Worm (Caenorhabditis elegans) whole organism, early embryonic: ENCODE results near the gene ift-74.

ENCODE experiments used
- B0310.2 ChIP-seq: sonication (generic microtip); optimal IDR thresholded peaks from 2 replicates; lab custom pipeline; 2016; ENCODE audit warnings: mild to moderate bottlenecking, missing genetic modification characterization, missing compliant biosample characterization
- F13C5.2 ChIP-seq: sonication (generic microtip); optimal IDR thresholded peaks from 2 replicates; lab custom pipeline; 2017; ENCODE audit warnings: mild to moderate bottlenecking, missing genetic modification characterization, inconsistent platforms, missing compliant biosample characterization
- aly-1 ChIP-seq: sonication (generic microtip); optimal IDR thresholded peaks from 2 replicates; lab custom pipeline; 2016; ENCODE audit warnings: missing genetic modification characterization, missing compliant biosample characterization
- ama-1 ChIP-seq: fragments of 150-350 bp; optimal IDR thresholded peaks from 2 replicates; lab custom pipeline; 2014
- ceh-13 ChIP-seq: fragments of 200-800 bp; sonication (Bioruptor generic); optimal IDR thresholded peaks from 2 replicates; lab custom pipeline; 2018; ENCODE audit warnings: mild to moderate bottlenecking, missing genetic modification characterization, missing compliant biosample characterization
- ceh-36 ChIP-seq: sonication (generic microtip); optimal IDR thresholded peaks from 2 replicates; lab custom pipeline; 2016; ENCODE audit warnings: missing genetic modification characterization, inconsistent platforms, missing compliant biosample characterization
- hmg-4 ChIP-seq: fragments of 200-800 bp; sonication (Bioruptor generic); optimal IDR thresholded peaks from 2 replicates; lab custom pipeline; 2018; ENCODE audit warnings: mild to moderate bottlenecking, missing genetic modification characterization, missing compliant biosample characterization
- pes-1 ChIP-seq: fragments of 200-800 bp; sonication (Bioruptor generic); IDR thresholded peaks from 2 replicates; pipeline ENCODE4 v1.3.6; 2022; ENCODE audit warnings: missing genetic modification reagents, missing genetic modification characterization, missing compliant biosample characterization
- scrt-1 ChIP-seq: fragments of 200-800 bp; sonication (Bioruptor generic); IDR thresholded peaks from 2 replicates; pipeline ENCODE4 v1.3.6; 2022; ENCODE audit warnings: missing genetic modification characterization, missing compliant biosample characterization
- sea-1 ChIP-seq: fragments of 200-800 bp; sonication (Bioruptor generic); conservative IDR thresholded peaks from 2 replicates; pipeline ENCODE4 v1.3.6; 2022; ENCODE audit warnings: missing genetic modification characterization, missing compliant biosample characterization
- tbx-37 ChIP-seq: fragments of 200-800 bp; sonication (Bioruptor generic); conservative IDR thresholded peaks from 2 replicates; pipeline ENCODE4 v1.3.6; 2022; ENCODE audit warnings: missing genetic modification reagents, missing genetic modification characterization, missing compliant biosample characterization
- tra-4 ChIP-seq: sonication (generic microtip); optimal IDR thresholded peaks from 2 replicates; lab custom pipeline; 2017; ENCODE audit warnings: missing genetic modification characterization, missing compliant biosample characterization

ce11 chrII:6667534-6667933, 12.3 kb upstream of the ift-74 start:
- TF ChIP-seq ceh-13 (GFP tag; lab: Kevin White, UChicago), result no peak
- TF ChIP-seq ama-1, result no peak
- no peak for TF ChIP-seq F13C5.2 (tag; lab: Kevin White, UChicago)
- no peak for TF ChIP-seq sea-1 (GFP tag; lab: Robert Waterston, UW)
- TF ChIP-seq tbx-37 (GFP tag; lab: Robert Waterston, UW), result no peak
- no peak for TF ChIP-seq pes-1
- no peak for TF ChIP-seq scrt-1
- no peak for TF ChIP-seq tra-4 (tag; lab: Kevin White, UChicago)
- no peak for TF ChIP-seq B0310.2 (tag; lab: Kevin White, UChicago)
- no peak for TF ChIP-seq hmg-4 (GFP tag; lab: Kevin White, UChicago)
- no peak for TF ChIP-seq aly-1
- TF ChIP-seq ceh-36 (tag; lab: Kevin White, UChicago), result no peak
